Fruit fly (Drosophila melanogaster) S2 (cell line): ENCODE measurements around the gene Wdr24.

Experiments
- CG8478 ChIP-seq: fragments of >200 bp; optimal IDR thresholded peaks from 2 replicates; lab custom pipeline; 2018
- CTCF ChIP-seq, 2 experiments: fragments of >200 bp; optimal IDR thresholded peaks; 2 replicates each; lab custom pipeline; 2018

The Wdr24 gene

dm6 chr3R:29704557-29704956 lies 40.3 kb downstream of the Wdr24 start:
- no peak for TF ChIP-seq CG8478 (lab: Kevin White, UChicago)
- no peak for TF ChIP-seq CTCF (optimal IDR thresholded peaks at IDR 0.05; lab: Kevin White, UChicago)

- no peak for TF ChIP-seq CTCF (optimal IDR thresholded peaks at IDR 0.05; lab: Kevin White, UChicago)
- no peak for TF ChIP-seq CG8478 (lab: Kevin White, UChicago)
Observed at dm6 chr3R:29701739-29702138, 43.2 kb downstream of the Wdr24 start.

- TF ChIP-seq CTCF (optimal IDR thresholded peaks at IDR 0.05; lab: Kevin White, UChicago) (no peak), CG8478 (lab: Kevin White, UChicago) (no peak)
Observed at dm6 chr3R:29699220-29699619, 45.7 kb downstream of the Wdr24 start.

- no peak for TF ChIP-seq CG8478 (lab: Kevin White, UChicago)
Observed at dm6 chr3R:29697841-29698240, 47.1 kb downstream of the Wdr24 start.

- TF ChIP-seq CTCF (optimal IDR thresholded peaks at IDR 0.05; lab: Kevin White, UChicago): no peak
- no peak for TF ChIP-seq CG8478 (lab: Kevin White, UChicago)
Observed at dm6 chr3R:29696359-29696758, 48.5 kb downstream of the Wdr24 start.

dm6 chr3R:29695744-29696143 lies 49.1 kb downstream of the Wdr24 start:
- TF ChIP-seq CG8478 (lab: Kevin White, UChicago): no peak

- TF ChIP-seq CG8478 (lab: Kevin White, UChicago) (no peak), CTCF (optimal IDR thresholded peaks at IDR 0.05; lab: Kevin White, UChicago) (no peak)
Observed at dm6 chr3R:29692009-29692641, 52.8 kb downstream of the Wdr24 start, which contains the start of gene dmrt99B. Gene dmrt99B (plus strand): TSS chr3R:29692591.
